Fruit fly (Drosophila melanogaster) whole organism, embryonic: Measurements from ENCODE around the gene nAChRbeta1.
A peak's percentile ranks its signal among the peaks of the same experiment; 100 is the strongest.

ENCODE experiments used
- ATbp ChIP-seq: fragments of 200-800 bp; sonication (Bioruptor generic); optimal IDR thresholded peaks from 2 replicates; lab custom pipeline; 2017; ENCODE audit warnings: missing biosample characterization, mild to moderate bottlenecking, missing genetic modification characterization, missing genetic modification reagents
- Adf1 ChIP-seq: fragments of 200-800 bp; sonication (Bioruptor generic); IDR thresholded peaks from 2 replicates; pipeline ENCODE4 v1.3.6; 2022; ENCODE audit warnings: missing biosample characterization, missing genetic modification characterization
- BEAF-32 ChIP-seq: fragments of 200-800 bp; sonication (Bioruptor generic); optimal IDR thresholded peaks from 3 replicates; lab custom pipeline; 2017; ENCODE audit warnings: missing biosample characterization, missing genetic modification characterization, mild to moderate bottlenecking, moderate library complexity, missing genetic modification reagents
- CG10209 ChIP-seq: fragments of 200-800 bp; sonication (Bioruptor generic); optimal IDR thresholded peaks from 3 replicates; lab custom pipeline; 2017; ENCODE audit warnings: missing biosample characterization, mild to moderate bottlenecking, missing genetic modification characterization, missing genetic modification reagents
- CG10543 ChIP-seq: fragments of 200-800 bp; sonication (Bioruptor generic); optimal IDR thresholded peaks from 3 replicates; lab custom pipeline; 2017; ENCODE audit warnings: missing biosample characterization, mild to moderate bottlenecking, missing genetic modification characterization, moderate library complexity
- CG10979 ChIP-seq: fragments of 200-800 bp; sonication (Bioruptor generic); optimal IDR thresholded peaks from 2 replicates; lab custom pipeline; 2018; ENCODE audit warnings: missing biosample characterization, mild to moderate bottlenecking, missing genetic modification characterization, moderate library complexity
- CG11456 ChIP-seq: fragments of 200-800 bp; sonication (Bioruptor generic); IDR thresholded peaks from 3 replicates; pipeline ENCODE4 v1.3.6; 2022; ENCODE audit warnings: missing biosample characterization, missing genetic modification characterization
- CG12071 ChIP-seq: fragments of 200-800 bp; sonication (Bioruptor generic); optimal IDR thresholded peaks from 3 replicates; lab custom pipeline; 2018; ENCODE audit warnings: missing biosample characterization, mild to moderate bottlenecking, missing genetic modification characterization
- CG12219 ChIP-seq: fragments of 200-800 bp; sonication (Bioruptor generic); optimal IDR thresholded peaks from 3 replicates; lab custom pipeline; 2018; ENCODE audit warnings: missing biosample characterization, mild to moderate bottlenecking, missing genetic modification characterization
- CG12236 ChIP-seq: fragments of 200-800 bp; sonication (Bioruptor generic); optimal IDR thresholded peaks from 2 replicates; lab custom pipeline; 2016; ENCODE audit warnings: missing biosample characterization, missing genetic modification characterization
- CG13624 ChIP-seq: fragments of 200-800 bp; sonication (Bioruptor generic); optimal IDR thresholded peaks from 2 replicates; lab custom pipeline; 2016; ENCODE audit warnings: missing biosample characterization, missing genetic modification characterization
- CG13775 ChIP-seq: fragments of 200-800 bp; sonication (Bioruptor generic); optimal IDR thresholded peaks from 3 replicates; lab custom pipeline; 2017; ENCODE audit warnings: missing biosample characterization, mild to moderate bottlenecking, missing genetic modification characterization
- CG15601 ChIP-seq: fragments of 200-800 bp; sonication (Bioruptor generic); optimal IDR thresholded peaks from 3 replicates; lab custom pipeline; 2019; ENCODE audit warnings: missing biosample characterization, mild to moderate bottlenecking, missing genetic modification characterization, moderate library complexity
- CG1647 ChIP-seq: fragments of 200-800 bp; sonication (Bioruptor generic); optimal IDR thresholded peaks from 3 replicates; lab custom pipeline; 2016; ENCODE audit warnings: missing biosample characterization, missing genetic modification characterization
- CG17612 ChIP-seq: fragments of 200-800 bp; sonication (Bioruptor generic); IDR thresholded peaks from 2 replicates; pipeline ENCODE4 v1.3.6; 2022; ENCODE audit warnings: missing biosample characterization, missing genetic modification characterization
- CG18262 ChIP-seq: fragments of 200-800 bp; optimal IDR thresholded peaks from 3 replicates; lab custom pipeline; 2019; ENCODE audit warnings: missing biosample characterization, mild to moderate bottlenecking, missing genetic modification characterization, moderate library complexity
- CG31441 ChIP-seq: fragments of 200-800 bp; sonication (Bioruptor generic); IDR thresholded peaks from 2 replicates; pipeline ENCODE4 v1.3.6; 2022; ENCODE audit warnings: missing biosample characterization, missing genetic modification characterization
- CG34422 ChIP-seq: fragments of 200-800 bp; sonication (Bioruptor generic); IDR thresholded peaks from 3 replicates; pipeline ENCODE4 v1.3.6; 2022; ENCODE audit warnings: missing biosample characterization, missing genetic modification characterization
- CG4328 ChIP-seq: fragments of 200-800 bp; sonication (Bioruptor generic); optimal IDR thresholded peaks from 3 replicates; lab custom pipeline; 2017; ENCODE audit warnings: missing biosample characterization, missing genetic modification reagents, missing genetic modification characterization
- CG6254 ChIP-seq: fragments of 200-800 bp; sonication (Bioruptor generic); optimal IDR thresholded peaks from 3 replicates; lab custom pipeline; 2017; ENCODE audit warnings: mild to moderate bottlenecking, missing biosample characterization, missing genetic modification reagents, missing genetic modification characterization
- CG6689 ChIP-seq: fragments of 200-800 bp; sonication (Bioruptor generic); IDR thresholded peaks from 2 replicates; pipeline ENCODE4 v1.3.6; 2022; ENCODE audit warnings: missing biosample characterization, missing genetic modification characterization
- CG7839 ChIP-seq: fragments of 200-800 bp; sonication (Bioruptor generic); optimal IDR thresholded peaks from 3 replicates; lab custom pipeline; 2018; ENCODE audit warnings: missing biosample characterization, mild to moderate bottlenecking, missing genetic modification characterization, moderate library complexity
- CG7928 ChIP-seq: fragments of 200-800 bp; sonication (Bioruptor generic); optimal IDR thresholded peaks from 2 replicates; lab custom pipeline; 2017; ENCODE audit warnings: missing biosample characterization, mild to moderate bottlenecking, missing genetic modification characterization
- CG8281 ChIP-seq: fragments of 200-800 bp; sonication (Bioruptor generic); optimal IDR thresholded peaks from 2 replicates; lab custom pipeline; 2018; ENCODE audit warnings: missing biosample characterization, mild to moderate bottlenecking, missing genetic modification characterization, moderate library complexity
- D ChIP-seq, 2 experiments: fragments of 200-800 bp in 1 of 2; fragments of >200 bp in 1 of 2; sonication (Bioruptor generic) in 1 of 2; optimal IDR thresholded peaks; 2 replicates in 1 of 2; 3 replicates in 1 of 2; lab custom pipeline; 2017; ENCODE audit warnings: mild to moderate bottlenecking in 1 of 2, missing biosample characterization in 1 of 2, missing genetic modification characterization in 1 of 2, missing genetic modification reagents in 1 of 2
- D19A ChIP-seq: fragments of 200-800 bp; optimal IDR thresholded peaks from 3 replicates; lab custom pipeline; 2019; ENCODE audit warnings: missing biosample characterization, mild to moderate bottlenecking, missing genetic modification characterization, moderate library complexity
- Eip74EF ChIP-seq, 2 experiments: fragments of 200-800 bp in 1 of 2; fragments of >200 bp in 1 of 2; sonication (Bioruptor generic) in 1 of 2; optimal IDR thresholded peaks; 2 replicates each; lab custom pipeline; 2017 to 2019; ENCODE audit warnings: missing biosample characterization in 2 of 2, missing genetic modification characterization in 2 of 2, mild to moderate bottlenecking in 1 of 2, moderate library complexity in 1 of 2
- Fer2 ChIP-seq: fragments of 200-800 bp; sonication (Bioruptor generic); optimal IDR thresholded peaks from 2 replicates; lab custom pipeline; 2018; ENCODE audit warnings: missing biosample characterization, mild to moderate bottlenecking, missing genetic modification characterization, moderate library complexity
- Nf-YB ChIP-seq: fragments of 200-800 bp; sonication (Bioruptor generic); optimal IDR thresholded peaks from 3 replicates; lab custom pipeline; 2019; ENCODE audit warnings: missing biosample characterization, mild to moderate bottlenecking, missing genetic modification characterization, moderate library complexity
- Ptx1 ChIP-seq: fragments of 200-800 bp; sonication (Bioruptor generic); IDR thresholded peaks from 2 replicates; pipeline ENCODE4 v1.3.6; 2022; ENCODE audit warnings: missing biosample characterization, missing genetic modification characterization
- Rx ChIP-seq: fragments of 200-800 bp; sonication (Bioruptor generic); IDR thresholded peaks from 2 replicates; pipeline ENCODE4 v1.3.6; 2022; ENCODE audit warnings: missing biosample characterization, missing genetic modification characterization
- Sox102F ChIP-seq: fragments of 200-800 bp; sonication (Bioruptor generic); optimal IDR thresholded peaks from 2 replicates; lab custom pipeline; 2018; ENCODE audit warnings: missing biosample characterization, mild to moderate bottlenecking, missing genetic modification characterization, moderate library complexity
- Xrp1 ChIP-seq: fragments of 200-800 bp; sonication (Bioruptor generic); IDR thresholded peaks from 2 replicates; pipeline ENCODE4 v1.3.6; 2022; ENCODE audit warnings: missing biosample characterization, missing genetic modification characterization
- ara ChIP-seq: fragments of 200-800 bp; sonication (Bioruptor generic); IDR thresholded peaks from 2 replicates; pipeline ENCODE4 v1.3.6; 2022; ENCODE audit warnings: missing biosample characterization, missing genetic modification characterization
- chinmo ChIP-seq: fragments of 200-800 bp; sonication (Bioruptor generic); IDR thresholded peaks from 4 replicates; pipeline ENCODE4 v1.3.6; 2022; ENCODE audit warnings: missing biosample characterization, missing genetic modification characterization; ENCODE audit not compliant: partially characterized antibody
- dmrt99B ChIP-seq: fragments of 200-800 bp; sonication (Bioruptor generic); optimal IDR thresholded peaks from 2 replicates; lab custom pipeline; 2018; ENCODE audit warnings: missing biosample characterization, mild to moderate bottlenecking, missing genetic modification characterization, moderate library complexity
- gce ChIP-seq: fragments of 200-800 bp; sonication (Bioruptor generic); IDR thresholded peaks from 3 replicates; pipeline ENCODE4 v1.3.6; 2022; ENCODE audit warnings: missing biosample characterization, missing genetic modification characterization
- gcm2 ChIP-seq: fragments of 200-800 bp; sonication (Bioruptor generic); optimal IDR thresholded peaks from 2 replicates; lab custom pipeline; 2016; ENCODE audit warnings: missing biosample characterization, missing genetic modification characterization
- grau ChIP-seq: fragments of 200-800 bp; optimal IDR thresholded peaks from 3 replicates; lab custom pipeline; 2019; ENCODE audit warnings: missing biosample characterization, mild to moderate bottlenecking, missing genetic modification characterization, moderate library complexity
- hth ChIP-seq: fragments of >200 bp; optimal IDR thresholded peaks from 2 replicates; lab custom pipeline; 2017; ENCODE audit warnings: inconsistent platforms
- jing ChIP-seq: fragments of 200-800 bp; sonication (Bioruptor generic); optimal IDR thresholded peaks from 2 replicates; lab custom pipeline; 2018; ENCODE audit warnings: missing biosample characterization, mild to moderate bottlenecking, missing genetic modification characterization
- klu ChIP-seq: fragments of 200-800 bp; sonication (Bioruptor generic); IDR thresholded peaks from 2 replicates; pipeline ENCODE4 v1.3.6; 2022; ENCODE audit warnings: missing biosample characterization, missing genetic modification characterization
- mirr ChIP-seq: fragments of 200-800 bp; sonication (Bioruptor generic); optimal IDR thresholded peaks from 3 replicates; lab custom pipeline; 2018; ENCODE audit warnings: missing biosample characterization, mild to moderate bottlenecking, missing genetic modification characterization
- nmo ChIP-seq: fragments of 200-800 bp; sonication (Bioruptor generic); optimal IDR thresholded peaks from 2 replicates; lab custom pipeline; 2018; ENCODE audit warnings: missing biosample characterization, mild to moderate bottlenecking, missing genetic modification characterization, moderate library complexity
- nom ChIP-seq: fragments of 200-800 bp; sonication (Bioruptor generic); optimal IDR thresholded peaks from 2 replicates; lab custom pipeline; 2017; ENCODE audit warnings: missing biosample characterization, missing genetic modification characterization, mild to moderate bottlenecking, moderate library complexity, missing genetic modification reagents
- pb ChIP-seq: fragments of 200-800 bp; sonication (Bioruptor generic); optimal IDR thresholded peaks from 3 replicates; lab custom pipeline; 2016; ENCODE audit warnings: missing biosample characterization, missing genetic modification characterization
- pita ChIP-seq: fragments of 200-800 bp; sonication (Bioruptor generic); optimal IDR thresholded peaks from 2 replicates; lab custom pipeline; 2017; ENCODE audit warnings: missing biosample characterization, mild to moderate bottlenecking, missing genetic modification characterization
- ranshi ChIP-seq: fragments of 200-800 bp; sonication (Bioruptor generic); IDR thresholded peaks from 2 replicates; pipeline ENCODE4 v1.3.6; 2022; ENCODE audit warnings: missing biosample characterization, missing genetic modification characterization
- sens ChIP-seq: fragments of 200-800 bp; sonication (Bioruptor generic); peaks from one replicate; lab custom pipeline; 2016; ENCODE audit warnings: missing biosample characterization, missing genetic modification characterization
- sug ChIP-seq: fragments of 200-800 bp; optimal IDR thresholded peaks from 2 replicates; lab custom pipeline; 2019; ENCODE audit warnings: missing biosample characterization, mild to moderate bottlenecking, missing genetic modification characterization, moderate library complexity
- toy ChIP-seq: fragments of 200-800 bp; sonication (Bioruptor generic); IDR thresholded peaks from 2 replicates; pipeline ENCODE4 v1.3.6; 2022; ENCODE audit warnings: missing biosample characterization, missing genetic modification characterization

The nAChRbeta1 gene

dm6 chr3L:4389104-4389503 lies 40.0 kb upstream of the nAChRbeta1 start (continued):
- TF ChIP-seq ara (GFP tag; lab: Robert Waterston, UW) (no peak), BEAF-32 (GFP tag; lab: Kevin White, UChicago) (no peak), pb (GFP tag; lab: Kevin White, UChicago) (no peak), nom (GFP tag; lab: Kevin White, UChicago) (no peak), klu (GFP tag; lab: Robert Waterston, UW) (no peak), hth (no peak), ATbp (no peak), Xrp1 (GFP tag; lab: Robert Waterston, UW) (0 out of 2 replicates have a peak, but pooled peaks have one; percentile 13), nmo (GFP tag; lab: Kevin White, UChicago) (peak; percentile 5), jing (GFP tag; lab: Kevin White, UChicago) (no peak), pita (GFP tag; lab: Kevin White, UChicago) (no peak), CG18262 (tag; lab: Kevin White, UChicago) (peak; percentile 11), CG17612 (GFP tag; lab: Robert Waterston, UW) (no peak), CG6254 (GFP tag; lab: Kevin White, UChicago) (no peak), CG12236 (GFP tag; lab: Kevin White, UChicago) (no peak), chinmo (GFP tag; lab: Robert Waterston, UW) (no peak), CG10209 (GFP tag; lab: Kevin White, UChicago) (no peak), mirr (GFP tag; lab: Kevin White, UChicago) (no peak), Rx (no peak), CG13775 (GFP tag; lab: Kevin White, UChicago) (no peak), D19A (tag; lab: Kevin White, UChicago) (no peak), dmrt99B (peak; percentile 33), CG34422 (GFP tag; lab: Robert Waterston, UW) (no peak), Ptx1 (GFP tag; lab: Robert Waterston, UW) (0 out of 2 replicates have a peak, but pooled peaks have one; percentile 29), CG12071 (GFP tag; lab: Kevin White, UChicago) (no peak), CG10543 (no peak), Eip74EF (GFP tag; optimal IDR thresholded peaks at IDR 0.05; lab: Kevin White, UChicago) (no peak), Sox102F (GFP tag; lab: Kevin White, UChicago) (peak; percentile 34), sens (peak; percentile 51), Adf1 (GFP tag; lab: Robert Waterston, UW) (no peak), CG7928 (GFP tag; lab: Kevin White, UChicago) (no peak), Fer2 (tag; lab: Kevin White, UChicago) (no peak), Nf-YB (GFP tag; lab: Kevin White, UChicago) (no peak), CG1647 (GFP tag; lab: Kevin White, UChicago) (no peak), CG31441 (GFP tag; lab: Robert Waterston, UW) (peak; percentile 14; the same call in 1 of the 2 replicates), grau (tag; lab: Kevin White, UChicago) (no peak), toy (GFP tag; lab: Robert Waterston, UW) (no peak), CG4328 (GFP tag; lab: Kevin White, UChicago) (no peak), CG6689 (GFP tag; lab: Robert Waterston, UW) (0 out of 2 replicates have a peak, but pooled peaks have one; percentile 15), CG15601 (tag; lab: Kevin White, UChicago) (no peak), CG7839 (tag; lab: Kevin White, UChicago) (peak; percentile 1), CG13624 (GFP tag; lab: Kevin White, UChicago) (no peak), CG12219 (GFP tag; lab: Kevin White, UChicago) (no peak), gce (GFP tag; lab: Robert Waterston, UW) (no peak), CG8281 (no peak), D (optimal IDR thresholded peaks at IDR 0.05; lab: Kevin White, UChicago) (no peak), D (GFP tag; optimal IDR thresholded peaks at IDR 0.05; lab: Kevin White, UChicago) (no peak), gcm2 (GFP tag; lab: Kevin White, UChicago) (no peak), CG10979 (tag; lab: Kevin White, UChicago) (peak; percentile 1), ranshi (GFP tag; lab: Robert Waterston, UW) (no peak), CG11456 (GFP tag; lab: Robert Waterston, UW) (no peak), sug (tag; lab: Kevin White, UChicago) (no peak)
